Worm (Caenorhabditis elegans): ENCODE data around the gene dnj-18.
A peak's percentile ranks its signal among the peaks of the same experiment; 100 is the strongest.

The dnj-18 gene

ce11 chrIII:4649363-4649768 lies 48.6 kb upstream of the dnj-18 start (continued):
- TF ChIP-seq tlp-1 (tag; optimal IDR thresholded peaks at IDR 0.05) (no peak), zip-4 (GFP tag; optimal IDR thresholded peaks at IDR 0.05) (peak; percentile 65), fkh-8 (tag; optimal IDR thresholded peaks at IDR 0.05) (peak; percentile 93), F16B12.6 (tag; optimal IDR thresholded peaks at IDR 0.05) (peak; percentile 51), nhr-47 (tag; optimal IDR thresholded peaks at IDR 0.05) (peak; percentile 94), unc-130 (tag; optimal IDR thresholded peaks at IDR 0.05) (peak; percentile 90), dsc-1 (tag; optimal IDR thresholded peaks at IDR 0.05) (peak; percentile 73), nhr-20 (tag; optimal IDR thresholded peaks at IDR 0.05) (peak; percentile 98), efl-1 (optimal IDR thresholded peaks at IDR 0.05) (peak; percentile 86 to 91), efl-1 (GFP tag; optimal IDR thresholded peaks at IDR 0.05 in 1 of 2) (peak; percentile 72 to 97), unc-62 (GFP tag; optimal IDR thresholded peaks at IDR 0.05) (no peak), C34B4.2 (tag; optimal IDR thresholded peaks at IDR 0.05) (no peak), alr-1 (tag; optimal IDR thresholded peaks at IDR 0.05; ENCODE audit: borderline replicate concordance) (no peak), swsn-7 (tag; optimal IDR thresholded peaks at IDR 0.05) (peak; percentile 92), pax-3 (tag; optimal IDR thresholded peaks at IDR 0.05) (peak; percentile 84), vab-15 (tag; optimal IDR thresholded peaks at IDR 0.05) (peak; percentile 58), egl-13 (tag; optimal IDR thresholded peaks at IDR 0.05) (peak; percentile 82), hpl-2 (GFP tag; optimal IDR thresholded peaks at IDR 0.05) (peak; percentile 91), ces-1 (GFP tag; optimal IDR thresholded peaks at IDR 0.05) (no peak), lin-15B (tag; optimal IDR thresholded peaks at IDR 0.05) (peak; percentile 60), nhr-11 (tag; optimal IDR thresholded peaks at IDR 0.05) (peak; percentile 65), sox-4 (tag; optimal IDR thresholded peaks at IDR 0.05) (no peak), sup-37 (GFP tag; optimal IDR thresholded peaks at IDR 0.05) (peak; percentile 76), jun-1 (tag; optimal IDR thresholded peaks at IDR 0.05) (peak; percentile 92), C16A3.4 (tag; optimal IDR thresholded peaks at IDR 0.05) (peak; percentile 92), lin-14 (GFP tag; optimal IDR thresholded peaks at IDR 0.05) (peak; percentile 100), mef-2 (tag; optimal IDR thresholded peaks at IDR 0.05) (peak; percentile 42), blmp-1 (tag; optimal IDR thresholded peaks at IDR 0.05) (peak; percentile 84), unc-30 (tag; optimal IDR thresholded peaks at IDR 0.05) (no peak), aha-1 (tag; optimal IDR thresholded peaks at IDR 0.05) (peak; percentile 55), dpl-1 (GFP tag; optimal IDR thresholded peaks at IDR 0.05) (peak; percentile 72 to 78 (median 72)), nhr-19 (GFP tag; conservative IDR thresholded peaks at IDR 0.05) (peak; percentile 92), lin-39 (tag; optimal IDR thresholded peaks at IDR 0.05) (peak; percentile 7), ztf-4 (tag; optimal IDR thresholded peaks at IDR 0.05) (peak; percentile 90), ama-1 (optimal IDR thresholded peaks at IDR 0.05) (no peak), egl-27 (tag; optimal IDR thresholded peaks at IDR 0.05) (peak; percentile 84 to 85), ceh-90 (tag; optimal IDR thresholded peaks at IDR 0.05) (no peak), nhr-77 (tag; optimal IDR thresholded peaks at IDR 0.05) (peak; percentile 95), rnt-1 (tag; optimal IDR thresholded peaks at IDR 0.05) (peak; percentile 90), snu-23 (GFP tag; optimal IDR thresholded peaks at IDR 0.05) (peak; percentile 98), ceh-63 (GFP tag; optimal IDR thresholded peaks at IDR 0.05) (no peak)

- TF ChIP-seq egl-27 (tag; optimal IDR thresholded peaks at IDR 0.05) (no peak), pax-3 (tag; optimal IDR thresholded peaks at IDR 0.05) (no peak), efl-1 (optimal IDR thresholded peaks at IDR 0.05) (no peak), efl-1 (GFP tag; optimal IDR thresholded peaks at IDR 0.05 in 1 of 2) (peak in 1 of 2 experiments; percentile 37), lin-35 (GFP tag; optimal IDR thresholded peaks at IDR 0.05) (peak in 1 of 2 experiments; percentile 27), ceh-88 (GFP tag; IDR thresholded peaks at IDR 0.05) (no peak), nhr-11 (tag; optimal IDR thresholded peaks at IDR 0.05) (no peak), dpl-1 (GFP tag; optimal IDR thresholded peaks at IDR 0.05) (no peak), nhr-19 (GFP tag; conservative IDR thresholded peaks at IDR 0.05) (peak; percentile 39; the same call in 1 of the 2 replicates), grh-1 (GFP tag; IDR thresholded peaks at IDR 0.05) (no peak), tlp-1 (tag; optimal IDR thresholded peaks at IDR 0.05) (no peak), elt-3 (tag; optimal IDR thresholded peaks at IDR 0.05) (peak in 2 of 6 experiments; percentile 13 to 61), aha-1 (tag; optimal IDR thresholded peaks at IDR 0.05) (no peak), vab-15 (tag; optimal IDR thresholded peaks at IDR 0.05) (no peak), zip-4 (GFP tag; optimal IDR thresholded peaks at IDR 0.05) (no peak), blmp-1 (tag; optimal IDR thresholded peaks at IDR 0.05) (peak; percentile 69), lin-39 (tag; optimal IDR thresholded peaks at IDR 0.05) (no peak), rnt-1 (tag; optimal IDR thresholded peaks at IDR 0.05) (no peak), ama-1 (optimal IDR thresholded peaks at IDR 0.05) (peak; percentile 48), C04F5.9 (tag; optimal IDR thresholded peaks at IDR 0.05) (no peak), elt-2 (tag; optimal IDR thresholded peaks at IDR 0.05) (peak; percentile 44), nhr-20 (tag; optimal IDR thresholded peaks at IDR 0.05) (peak; percentile 15), mep-1 (tag; optimal IDR thresholded peaks at IDR 0.05) (no peak), F16B12.6 (tag; optimal IDR thresholded peaks at IDR 0.05) (no peak)
These were observed 47.9 kb upstream of the dnj-18 start, which contains the start of gene ppm-2 for ce11 chrIII:4649811-4650544. TSS of gene ppm-2 (plus strand) at chrIII:4650494.
